Worm (Caenorhabditis elegans): Measurements from ENCODE around the gene nhr-239.

The nhr-239 gene

DNA sequence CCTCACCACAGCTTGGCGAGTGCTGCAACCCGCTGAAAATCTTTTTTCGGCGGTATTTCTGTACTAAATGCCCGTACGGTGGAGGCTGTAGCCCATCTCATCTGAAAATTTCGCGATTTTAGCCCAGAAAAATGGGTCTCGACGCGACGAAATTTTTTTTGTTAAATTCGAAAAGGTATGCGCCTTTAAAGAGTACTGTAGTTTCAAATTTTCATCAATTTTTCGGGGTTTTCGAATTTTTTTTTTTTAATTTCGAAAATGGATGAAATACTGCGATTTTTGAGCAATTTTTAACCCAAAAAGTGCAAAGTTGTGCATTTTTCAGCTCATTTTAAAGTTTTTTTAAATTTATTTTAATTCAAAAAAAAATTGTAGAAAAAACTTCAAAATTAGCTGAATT lies 9.9 kb downstream of the nhr-239 start, which contains the start of gene Y54F10AR.2 (continued):
- TF ChIP-seq ZK185.1 (tag; optimal IDR thresholded peaks at IDR 0.05; ENCODE audit: poor library complexity, severe bottlenecking), result no peak

DNA sequence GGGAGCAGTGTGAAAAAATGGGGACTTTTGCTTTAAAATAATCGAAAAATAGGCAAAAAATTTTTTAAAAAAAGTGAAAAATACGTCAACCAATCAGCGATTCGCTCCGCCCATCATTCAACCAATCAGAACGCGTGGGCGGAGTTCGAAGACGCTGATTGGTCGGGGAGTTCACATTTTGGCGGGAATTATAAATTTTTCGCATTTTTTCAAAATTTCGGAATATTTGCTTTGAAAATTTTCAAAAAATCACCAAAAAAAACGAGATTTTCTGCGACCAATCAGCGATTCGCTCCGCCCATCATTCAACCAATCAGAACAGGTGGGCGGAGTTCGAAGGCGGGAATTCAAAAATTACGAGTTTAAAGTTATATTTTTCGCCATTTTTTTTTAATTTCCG lies 10.9 kb downstream of the nhr-239 start:
- no peak for TF ChIP-seq Y95B8A.8 (GFP tag; IDR thresholded peaks at IDR 0.05)
- no peak for TF ChIP-seq ztf-22 (GFP tag; optimal IDR thresholded peaks at IDR 0.05)
- peak; percentile 87; the same call in 1 of the 2 replicates for TF ChIP-seq nfyb-1 (GFP tag; IDR thresholded peaks at IDR 0.05)
- 0 out of 2 replicates have a peak, but pooled peaks have one; percentile 26 for TF ChIP-seq madf-6 (GFP tag; IDR thresholded peaks at IDR 0.05)
- no peak for TF ChIP-seq gei-17 (GFP tag; optimal IDR thresholded peaks at IDR 0.05)
- no peak for TF ChIP-seq hmg-1.2 (GFP tag; IDR thresholded peaks at IDR 0.05)

DNA sequence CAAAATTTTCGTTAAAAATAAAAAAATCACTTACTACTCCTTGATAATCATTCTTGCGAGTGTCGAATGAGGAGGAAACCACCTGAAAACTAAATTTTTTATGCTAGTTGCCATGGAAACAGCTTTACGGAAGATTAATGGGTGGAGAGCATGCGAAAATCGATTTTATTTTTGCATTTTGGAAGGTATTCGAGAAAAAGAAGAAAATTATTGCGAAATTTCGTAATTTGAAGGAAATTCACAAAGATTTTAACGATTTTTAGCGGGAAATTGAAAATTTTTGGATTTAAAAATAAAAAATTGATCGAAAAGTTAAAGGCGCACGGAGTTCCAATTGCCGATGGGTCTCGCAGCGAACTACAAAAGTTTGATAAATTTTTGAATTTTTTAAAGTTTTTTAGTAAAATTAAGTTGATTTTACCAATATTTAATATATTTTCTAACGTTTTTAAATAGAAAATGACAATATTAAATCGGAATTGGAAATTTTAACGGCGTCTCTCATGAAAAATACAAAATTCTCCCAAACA lies 14.2 kb downstream of the nhr-239 start, which contains the start of gene Y54F10AR.1:
Gene Y54F10AR.1, minus strand, starts transcription at position 51 of the 530 bp plus-strand sequence.
- TF ChIP-seq ceh-91 (GFP tag; IDR thresholded peaks at IDR 0.05), result peak; percentile 34; the same call in 1 of the 2 replicates
- TF ChIP-seq madf-8 (GFP tag; conservative IDR thresholded peaks at IDR 0.05), result peak; percentile 44; the same call in 1 of the 2 replicates
- peak; percentile 33 for TF ChIP-seq efl-1 (GFP tag; optimal IDR thresholded peaks at IDR 0.05)
- TF ChIP-seq ztf-22 (GFP tag; optimal IDR thresholded peaks at IDR 0.05), result no peak
- peak; percentile 71 for TF ChIP-seq F33H1.4 (GFP tag; IDR thresholded peaks at IDR 0.05)
- TF ChIP-seq madf-6 (GFP tag; IDR thresholded peaks at IDR 0.05), result peak; percentile 71; the same call in 1 of the 2 replicates
- TF ChIP-seq Y95B8A.8 (GFP tag; IDR thresholded peaks at IDR 0.05), result no peak

DNA sequence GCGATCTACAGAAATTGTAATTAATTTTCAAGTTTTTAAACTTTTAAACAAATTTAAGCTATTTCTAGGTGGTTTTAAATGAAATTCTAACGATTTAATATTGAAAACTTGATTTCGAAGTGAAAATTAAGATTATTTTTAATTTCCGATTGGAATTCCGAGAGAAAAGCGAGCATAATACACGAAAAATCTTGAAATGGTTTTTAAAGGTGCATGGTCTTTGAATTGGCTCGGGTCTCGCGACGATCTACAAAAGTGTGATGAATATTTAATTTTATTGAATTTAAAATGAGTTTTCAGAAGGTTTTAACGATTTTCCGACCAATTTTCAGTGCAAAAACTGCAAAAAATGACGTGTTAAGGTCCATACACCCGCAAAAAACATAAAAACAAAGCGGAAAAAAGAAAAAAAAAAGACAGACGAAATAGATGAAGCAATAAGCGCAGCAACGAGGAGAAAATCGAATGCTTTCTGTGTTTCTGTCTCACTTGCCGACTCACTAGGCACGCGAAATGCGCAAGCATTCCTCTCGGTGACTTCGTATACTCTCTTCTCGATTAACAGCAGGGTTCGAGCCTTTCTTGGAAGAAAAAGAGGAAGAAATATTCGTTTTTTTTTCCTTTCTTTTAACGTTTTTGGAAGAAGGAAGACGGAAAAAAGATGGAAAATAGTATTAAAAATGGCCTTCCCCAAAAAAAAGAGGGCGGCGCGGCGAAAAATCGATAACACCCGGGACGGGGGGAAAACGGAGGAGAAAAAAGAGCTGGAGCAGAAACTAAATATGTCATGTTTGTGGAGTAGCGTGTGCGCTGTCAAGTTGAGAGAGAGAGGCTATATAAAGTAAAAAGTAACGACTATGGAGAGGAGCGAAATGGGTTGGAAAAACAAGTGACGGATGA lies 15.1 kb downstream of the nhr-239 start:
- peak; percentile 70; the same call in 1 of the 2 replicates for TF ChIP-seq nfyb-1 (GFP tag; IDR thresholded peaks at IDR 0.05)
- no peak for TF ChIP-seq rcor-1 (GFP tag; IDR thresholded peaks at IDR 0.05)
- TF ChIP-seq snpc-3.4 (tag; optimal IDR thresholded peaks at IDR 0.05), result no peak
- TF ChIP-seq dox-1 (GFP tag; IDR thresholded peaks at IDR 0.05), result peak; percentile 47
- TF ChIP-seq ekl-4 (GFP tag; IDR thresholded peaks at IDR 0.05), result no peak
- no peak for TF ChIP-seq somi-1 (GFP tag; optimal IDR thresholded peaks at IDR 0.05)
- TF ChIP-seq ceh-91 (GFP tag; IDR thresholded peaks at IDR 0.05), result 0 out of 2 replicates have a peak, but pooled peaks have one; percentile 27
- TF ChIP-seq nfya-1 (tag; optimal IDR thresholded peaks at IDR 0.05; ENCODE audit: borderline replicate concordance, insufficient read depth), result no peak
- TF ChIP-seq attf-3 (GFP tag; conservative IDR thresholded peaks at IDR 0.05), result no peak
- TF ChIP-seq chd-7 (tag; optimal IDR thresholded peaks at IDR 0.05), result no peak
- TF ChIP-seq attf-5 (GFP tag; optimal IDR thresholded peaks at IDR 0.05), result peak; percentile 90
- no peak for TF ChIP-seq T07F8.4 (tag; optimal IDR thresholded peaks at IDR 0.05)
- TF ChIP-seq let-526 (GFP tag; IDR thresholded peaks at IDR 0.05), result no peak
- TF ChIP-seq Y79H2A.3 (GFP tag; conservative IDR thresholded peaks at IDR 0.05), result no peak
- TF ChIP-seq aptf-3 (GFP tag; IDR thresholded peaks at IDR 0.05), result no peak
- peak; percentile 74 for TF ChIP-seq K12H6.12 (tag; optimal IDR thresholded peaks at IDR 0.05)
- TF ChIP-seq ZK185.1 (tag; optimal IDR thresholded peaks at IDR 0.05; ENCODE audit: poor library complexity, severe bottlenecking), result no peak
- TF ChIP-seq D2030.7 (GFP tag; IDR thresholded peaks at IDR 0.05), result peak; percentile 29; the same call in 1 of the 2 replicates
- peak; percentile 88 for TF ChIP-seq F33H1.4 (GFP tag; IDR thresholded peaks at IDR 0.05)
- TF ChIP-seq lsy-27 (tag; optimal IDR thresholded peaks at IDR 0.05; ENCODE audit: borderline replicate concordance, insufficient read depth), result no peak
- TF ChIP-seq hmg-1.2 (GFP tag; IDR thresholded peaks at IDR 0.05), result peak; percentile 43; the same call in 1 of the 2 replicates
- peak; percentile 38 for TF ChIP-seq dpl-1 (GFP tag; optimal IDR thresholded peaks at IDR 0.05)
- TF ChIP-seq Y67H2A.10 (GFP tag; conservative IDR thresholded peaks at IDR 0.05), result no peak
- TF ChIP-seq ztf-18 (tag; optimal IDR thresholded peaks at IDR 0.05), result peak; percentile 89
- TF ChIP-seq attf-6 (GFP tag; IDR thresholded peaks at IDR 0.05), result no peak
- TF ChIP-seq atf-7 (tag; optimal IDR thresholded peaks at IDR 0.05), result no peak
- TF ChIP-seq rec-8 (tag; optimal IDR thresholded peaks at IDR 0.05), result no peak
- TF ChIP-seq B0336.3 (GFP tag; IDR thresholded peaks at IDR 0.05), result no peak
- TF ChIP-seq lin-26 (GFP tag; IDR thresholded peaks at IDR 0.05), result no peak
- TF ChIP-seq madf-6 (GFP tag; IDR thresholded peaks at IDR 0.05), result peak; percentile 79
- TF ChIP-seq akir-1 (GFP tag; optimal IDR thresholded peaks at IDR 0.05), result no peak
- TF ChIP-seq nhr-27 (tag; optimal IDR thresholded peaks at IDR 0.05), result no peak
- no peak for TF ChIP-seq F52B5.7 (tag; optimal IDR thresholded peaks at IDR 0.05)

Measured in whole organism, young adult.